Fruit fly (Drosophila melanogaster) whole organism, embryonic: ENCODE measurements around the gene PMP34.
A peak's percentile ranks its signal among the peaks of the same experiment; 100 is the strongest.

ENCODE experiments used
- ATbp ChIP-seq: fragments of 200-800 bp; sonication (Bioruptor generic); optimal IDR thresholded peaks from 2 replicates; lab custom pipeline; 2017; ENCODE audit warnings: missing biosample characterization, mild to moderate bottlenecking, missing genetic modification characterization, missing genetic modification reagents
- B-H1 ChIP-seq: fragments of 200-800 bp; sonication (Bioruptor generic); IDR thresholded peaks from 3 replicates; pipeline ENCODE4 v1.3.6; 2022; ENCODE audit warnings: missing biosample characterization, missing genetic modification characterization
- B-H2 ChIP-seq: fragments of 200-800 bp; sonication (Bioruptor generic); optimal IDR thresholded peaks from 2 replicates; lab custom pipeline; 2018; ENCODE audit warnings: missing biosample characterization, mild to moderate bottlenecking, missing genetic modification characterization
- Bgb ChIP-seq: fragments of 200-800 bp; sonication (Bioruptor generic); IDR thresholded peaks from 2 replicates; pipeline ENCODE4 v1.3.6; 2022; ENCODE audit warnings: missing biosample characterization, missing genetic modification characterization; ENCODE audit not compliant: partially characterized antibody
- CG10321 ChIP-seq: fragments of 200-800 bp; sonication (Bioruptor generic); IDR thresholded peaks from 2 replicates; pipeline ENCODE4 v1.3.6; 2022; ENCODE audit warnings: missing biosample characterization, missing genetic modification characterization
- CG11085 ChIP-seq: fragments of 200-800 bp; sonication (Bioruptor generic); IDR thresholded peaks from 2 replicates; pipeline ENCODE4 v1.3.6; 2022; ENCODE audit warnings: missing biosample characterization, missing genetic modification characterization
- CG11247 ChIP-seq: fragments of 200-800 bp; sonication (Bioruptor generic); IDR thresholded peaks from 2 replicates; pipeline ENCODE4 v1.3.6; 2022; ENCODE audit warnings: missing biosample characterization, missing genetic modification characterization
- CG11560 ChIP-seq: fragments of 200-800 bp; sonication (Bioruptor generic); IDR thresholded peaks from 3 replicates; pipeline ENCODE4 v1.3.6; 2022; ENCODE audit warnings: missing biosample characterization, missing genetic modification characterization
- CG11696 ChIP-seq: fragments of 200-800 bp; sonication (Bioruptor generic); IDR thresholded peaks from 2 replicates; pipeline ENCODE4 v1.3.6; 2022; ENCODE audit warnings: missing biosample characterization, missing genetic modification characterization
- CG12104 ChIP-seq: fragments of 200-800 bp; sonication (Bioruptor generic); optimal IDR thresholded peaks from 3 replicates; lab custom pipeline; 2016; ENCODE audit warnings: missing biosample characterization, missing genetic modification characterization
- CG12744 ChIP-seq: fragments of 200-800 bp; sonication (Bioruptor generic); optimal IDR thresholded peaks from 2 replicates; lab custom pipeline; 2016; ENCODE audit warnings: missing biosample characterization, missing genetic modification characterization
- CG15073 ChIP-seq: fragments of 200-800 bp; sonication (Bioruptor generic); optimal IDR thresholded peaks from 2 replicates; lab custom pipeline; 2016; ENCODE audit warnings: missing biosample characterization, missing genetic modification characterization
- CG15696 ChIP-seq: fragments of 200-800 bp; sonication (Bioruptor generic); optimal IDR thresholded peaks from 2 replicates; lab custom pipeline; 2019; ENCODE audit warnings: missing biosample characterization, mild to moderate bottlenecking, missing genetic modification characterization, moderate library complexity
- CG17829 ChIP-seq: fragments of 200-800 bp; optimal IDR thresholded peaks from 2 replicates; lab custom pipeline; 2019; ENCODE audit warnings: missing biosample characterization, mild to moderate bottlenecking, missing genetic modification characterization, moderate library complexity
- CG31388 ChIP-seq: fragments of 200-800 bp; sonication (Bioruptor generic); optimal IDR thresholded peaks from 2 replicates; lab custom pipeline; 2016; ENCODE audit warnings: missing biosample characterization, missing genetic modification characterization
- CG3163 ChIP-seq: fragments of 200-800 bp; sonication (Bioruptor generic); optimal IDR thresholded peaks from 3 replicates; lab custom pipeline; 2016; ENCODE audit warnings: missing biosample characterization, missing genetic modification characterization
- CG34422 ChIP-seq: fragments of 200-800 bp; sonication (Bioruptor generic); IDR thresholded peaks from 3 replicates; pipeline ENCODE4 v1.3.6; 2022; ENCODE audit warnings: missing biosample characterization, missing genetic modification characterization
- CG3726 ChIP-seq: fragments of 200-800 bp; sonication (Bioruptor generic); IDR thresholded peaks from 3 replicates; pipeline ENCODE4, ENCODE4 v1.3.6; 2022; ENCODE audit warnings: missing biosample characterization, missing genetic modification characterization
- CG4730 ChIP-seq: fragments of 200-800 bp; sonication (Bioruptor generic); IDR thresholded peaks from 2 replicates; pipeline ENCODE4 v1.3.6; 2022; ENCODE audit warnings: missing biosample characterization, missing genetic modification characterization
- CG8089 ChIP-seq: fragments of 200-800 bp; sonication (Bioruptor generic); optimal IDR thresholded peaks from 3 replicates; lab custom pipeline; 2016; ENCODE audit warnings: missing biosample characterization, missing genetic modification characterization
- CG8765 ChIP-seq: fragments of 200-800 bp; sonication (Bioruptor generic); IDR thresholded peaks from 2 replicates; pipeline ENCODE4 v1.3.6; 2022; ENCODE audit warnings: missing biosample characterization, missing genetic modification characterization
- CG8924 ChIP-seq: fragments of 200-800 bp; optimal IDR thresholded peaks from 3 replicates; lab custom pipeline; 2019; ENCODE audit warnings: missing biosample characterization, mild to moderate bottlenecking, missing genetic modification characterization, moderate library complexity
- CG9437 ChIP-seq: fragments of 200-800 bp; sonication (Bioruptor generic); optimal IDR thresholded peaks from 2 replicates; lab custom pipeline; 2018; ENCODE audit warnings: missing biosample characterization, mild to moderate bottlenecking, missing genetic modification characterization
- CG9609 ChIP-seq: fragments of 200-800 bp; sonication (Bioruptor generic); optimal IDR thresholded peaks from 3 replicates; lab custom pipeline; 2016; ENCODE audit warnings: missing biosample characterization, missing genetic modification characterization
- CG9727 ChIP-seq: fragments of 200-800 bp; sonication (Bioruptor generic); optimal IDR thresholded peaks from 3 replicates; lab custom pipeline; 2017; ENCODE audit warnings: missing biosample characterization, mild to moderate bottlenecking, missing genetic modification characterization
- CG9817 ChIP-seq: fragments of 200-800 bp; sonication (Bioruptor generic); optimal IDR thresholded peaks from 2 replicates; lab custom pipeline; 2018; ENCODE audit warnings: missing biosample characterization, mild to moderate bottlenecking, missing genetic modification characterization, moderate library complexity
- CTCF ChIP-seq: fragments of 200-800 bp; sonication (Bioruptor generic); optimal IDR thresholded peaks from 2 replicates; lab custom pipeline; 2017; ENCODE audit warnings: missing biosample characterization, mild to moderate bottlenecking, missing genetic modification characterization, moderate library complexity
- D19B ChIP-seq: fragments of 200-800 bp; sonication (Bioruptor generic); optimal IDR thresholded peaks from 2 replicates; lab custom pipeline; 2017; ENCODE audit warnings: missing biosample characterization, mild to moderate bottlenecking, missing genetic modification characterization
- Dek ChIP-seq: fragments of 200-800 bp; sonication (Bioruptor generic); optimal IDR thresholded peaks from 3 replicates; lab custom pipeline; 2019; ENCODE audit warnings: missing biosample characterization, mild to moderate bottlenecking, missing genetic modification characterization, moderate library complexity
- Doc3 ChIP-seq: fragments of 200-800 bp; sonication (Bioruptor generic); IDR thresholded peaks from 3 replicates; pipeline ENCODE4 v1.3.6; 2022; ENCODE audit warnings: missing biosample characterization, missing genetic modification characterization; ENCODE audit not compliant: partially characterized antibody
- H2.0 ChIP-seq: fragments of 200-800 bp; sonication (Bioruptor generic); IDR thresholded peaks from 2 replicates; pipeline ENCODE4 v1.3.6; 2022; ENCODE audit warnings: missing biosample characterization, missing genetic modification characterization
- Lhr ChIP-seq: fragments of 200-800 bp; sonication (Bioruptor generic); optimal IDR thresholded peaks from 3 replicates; lab custom pipeline; 2017; ENCODE audit warnings: mild to moderate bottlenecking, missing biosample characterization, missing genetic modification reagents, missing genetic modification characterization
- MBD-R2 ChIP-seq: fragments of 200-800 bp; sonication (Bioruptor generic); IDR thresholded peaks from 2 replicates; pipeline ENCODE4 v1.3.6; 2022; ENCODE audit warnings: missing biosample characterization, missing genetic modification characterization
- MESR4 ChIP-seq: fragments of 200-800 bp; sonication (Bioruptor generic); optimal IDR thresholded peaks from 2 replicates; lab custom pipeline; 2018; ENCODE audit warnings: missing biosample characterization, mild to moderate bottlenecking, missing genetic modification characterization, moderate library complexity
- Max ChIP-seq: fragments of 200-800 bp; sonication (Bioruptor generic); optimal IDR thresholded peaks from 2 replicates; lab custom pipeline; 2016; ENCODE audit warnings: missing biosample characterization, mild to moderate bottlenecking, missing genetic modification characterization
- Meics ChIP-seq: fragments of 200-800 bp; sonication (Bioruptor generic); optimal IDR thresholded peaks from 2 replicates; lab custom pipeline; 2017; ENCODE audit warnings: missing biosample characterization, mild to moderate bottlenecking, missing genetic modification characterization
- NK7.1 ChIP-seq: fragments of 200-800 bp; sonication (Bioruptor generic); optimal IDR thresholded peaks from 3 replicates; lab custom pipeline; 2016; ENCODE audit warnings: missing biosample characterization, missing genetic modification characterization
- Usf ChIP-seq: fragments of 200-800 bp; sonication (Bioruptor generic); optimal IDR thresholded peaks from 2 replicates; lab custom pipeline; 2017; ENCODE audit warnings: missing genotype, missing biosample characterization, missing genetic modification characterization
- bcd ChIP-seq: fragments of 200-800 bp; sonication (Bioruptor generic); optimal IDR thresholded peaks from 2 replicates; lab custom pipeline; 2017; ENCODE audit warnings: missing biosample characterization, mild to moderate bottlenecking, missing genetic modification characterization
- cad ChIP-seq: fragments of >200 bp; optimal IDR thresholded peaks from 2 replicates; lab custom pipeline; 2017; ENCODE audit warnings: missing biosample characterization, missing genetic modification characterization
- cato ChIP-seq: fragments of 200-800 bp; sonication (Bioruptor generic); optimal IDR thresholded peaks from 2 replicates; lab custom pipeline; 2016; ENCODE audit warnings: missing biosample characterization, missing genetic modification characterization, borderline replicate concordance
- cg ChIP-seq: fragments of 200-800 bp; sonication (Bioruptor generic); optimal IDR thresholded peaks from 3 replicates; lab custom pipeline; 2019; ENCODE audit warnings: missing biosample characterization, mild to moderate bottlenecking, missing genetic modification characterization, moderate library complexity
- crol ChIP-seq: fragments of 200-800 bp; sonication (Bioruptor generic); IDR thresholded peaks from 2 replicates; pipeline ENCODE4 v1.3.6; 2022; ENCODE audit warnings: missing biosample characterization, missing genetic modification characterization
- disco-r ChIP-seq: fragments of 200-800 bp; sonication (Bioruptor generic); optimal IDR thresholded peaks from 2 replicates; lab custom pipeline; 2016; ENCODE audit warnings: missing biosample characterization, missing genetic modification characterization
- dmrt11E ChIP-seq: fragments of 200-800 bp; sonication (Bioruptor generic); optimal IDR thresholded peaks from 3 replicates; lab custom pipeline; 2018; ENCODE audit warnings: missing biosample characterization, mild to moderate bottlenecking, missing genetic modification characterization, moderate library complexity
- fru ChIP-seq: fragments of >200 bp; optimal IDR thresholded peaks from 2 replicates; lab custom pipeline; 2017
- nau ChIP-seq: fragments of 200-800 bp; sonication (Bioruptor generic); optimal IDR thresholded peaks from 3 replicates; lab custom pipeline; 2017; ENCODE audit warnings: missing biosample characterization, mild to moderate bottlenecking, missing genetic modification characterization, missing genetic modification reagents
- pros ChIP-seq: fragments of 200-800 bp; sonication (Bioruptor generic); optimal IDR thresholded peaks from 3 replicates; lab custom pipeline; 2019; ENCODE audit warnings: missing biosample characterization, mild to moderate bottlenecking, missing genetic modification characterization, moderate library complexity
- psq ChIP-seq: fragments of 200-800 bp; sonication (Bioruptor generic); optimal IDR thresholded peaks from 2 replicates; lab custom pipeline; 2017; ENCODE audit warnings: missing biosample characterization, missing genetic modification characterization
- tgo ChIP-seq: fragments of 200-800 bp; sonication (Bioruptor generic); IDR thresholded peaks from 3 replicates; pipeline ENCODE4 v1.3.6; 2022; ENCODE audit warnings: missing biosample characterization, missing genetic modification characterization
- twi ChIP-seq: fragments of 200-800 bp; optimal IDR thresholded peaks from 2 replicates; lab custom pipeline; 2019; ENCODE audit warnings: missing biosample characterization, mild to moderate bottlenecking, missing genetic modification characterization, moderate library complexity
- z ChIP-seq: fragments of 200-800 bp; sonication (Bioruptor generic); IDR thresholded peaks from 3 replicates; pipeline ENCODE4 v1.3.6; 2022; ENCODE audit warnings: missing biosample characterization, missing genetic modification characterization
- zf30C ChIP-seq: fragments of 200-800 bp; sonication (Bioruptor generic); optimal IDR thresholded peaks from 3 replicates; lab custom pipeline; 2018; ENCODE audit warnings: missing biosample characterization, mild to moderate bottlenecking, missing genetic modification characterization
- zfh2 ChIP-seq: fragments of 200-800 bp; sonication (Bioruptor generic); optimal IDR thresholded peaks from 2 replicates; lab custom pipeline; 2016; ENCODE audit warnings: missing biosample characterization, missing genetic modification characterization

The PMP34 gene

dm6 chr3L:4286784-4287183, 31.8 kb upstream of the PMP34 start, which contains the start of gene TfIIEbeta (continued):
- peak; percentile 23 for TF ChIP-seq dmrt11E (tag; lab: Kevin White, UChicago)
- TF ChIP-seq B-H1 (GFP tag; lab: Robert Waterston, UW), result no peak
- no peak for TF ChIP-seq disco-r (GFP tag; lab: Kevin White, UChicago)
- TF ChIP-seq crol (GFP tag; lab: Robert Waterston, UW), result no peak
- peak; percentile 6 for TF ChIP-seq CG9437 (GFP tag; lab: Kevin White, UChicago)
- TF ChIP-seq psq (GFP tag; lab: Kevin White, UChicago), result no peak
- TF ChIP-seq zf30C (GFP tag; lab: Kevin White, UChicago), result no peak
- peak; percentile 53 for TF ChIP-seq Meics (GFP tag; lab: Kevin White, UChicago)
- no peak for TF ChIP-seq fru (lab: Kevin White, UChicago)
- peak; percentile 26 for TF ChIP-seq B-H2
- TF ChIP-seq cato (GFP tag; lab: Kevin White, UChicago), result no peak
- TF ChIP-seq CG11085, result no peak
- TF ChIP-seq CG9817 (tag; lab: Kevin White, UChicago), result no peak
- no peak for TF ChIP-seq H2.0 (GFP tag; lab: Robert Waterston, UW)
- peak; percentile 38 for TF ChIP-seq CG8924 (tag; lab: Kevin White, UChicago)
- no peak for TF ChIP-seq Doc3 (GFP tag; lab: Robert Waterston, UW)
- no peak; the same call in 2 of the 3 replicates for TF ChIP-seq CG34422
- no peak for TF ChIP-seq CG10321 (GFP tag; lab: Robert Waterston, UW)
- TF ChIP-seq CG12744 (GFP tag; lab: Kevin White, UChicago), result no peak
- peak; percentile 28; the same call in 1 of the 3 replicates for TF ChIP-seq tgo
- TF ChIP-seq Max (GFP tag; lab: Kevin White, UChicago), result no peak
- TF ChIP-seq CG3163 (GFP tag; lab: Kevin White, UChicago), result no peak
- no peak for TF ChIP-seq CG8765 (GFP tag; lab: Robert Waterston, UW)
- TF ChIP-seq CG17829 (tag; lab: Kevin White, UChicago), result peak; percentile 29
- no peak for TF ChIP-seq CG31388
- no peak for TF ChIP-seq CG15696
- TF ChIP-seq nau (GFP tag; lab: Kevin White, UChicago), result no peak
- no peak for TF ChIP-seq ATbp (GFP tag; lab: Kevin White, UChicago)
- TF ChIP-seq CG11696 (GFP tag; lab: Robert Waterston, UW), result no peak
- TF ChIP-seq D19B (GFP tag; lab: Kevin White, UChicago), result no peak
- no peak for TF ChIP-seq CG4730 (GFP tag; lab: Robert Waterston, UW)
- TF ChIP-seq pros, result no peak
- TF ChIP-seq bcd (GFP tag; lab: Kevin White, UChicago), result peak; percentile 20
- TF ChIP-seq twi, result no peak
- no peak for TF ChIP-seq CG3726 (GFP tag; lab: Robert Waterston, UW)
- TF ChIP-seq CG11560 (tag; lab: Robert Waterston, UW), result no peak
- TF ChIP-seq MBD-R2 (GFP tag; lab: Robert Waterston, UW), result peak; percentile 92
- no peak for TF ChIP-seq CG9609 (GFP tag; lab: Kevin White, UChicago)
- no peak for TF ChIP-seq Usf (GFP tag; lab: Kevin White, UChicago)
- no peak for TF ChIP-seq CG12104
- no peak for TF ChIP-seq CG11247
- TF ChIP-seq CTCF (GFP tag; lab: Kevin White, UChicago), result no peak
- TF ChIP-seq CG15073 (GFP tag; lab: Kevin White, UChicago), result no peak
- TF ChIP-seq MESR4 (GFP tag; lab: Kevin White, UChicago), result peak; percentile 41
- TF ChIP-seq Lhr (GFP tag; lab: Kevin White, UChicago), result no peak
- no peak for TF ChIP-seq Bgb (GFP tag; lab: Robert Waterston, UW)
- TF ChIP-seq cad (GFP tag; lab: Kevin White, UChicago), result no peak
- no peak for TF ChIP-seq z
- TF ChIP-seq CG8089, result no peak
- no peak for TF ChIP-seq zfh2
- no peak for TF ChIP-seq NK7.1 (GFP tag; lab: Kevin White, UChicago)
- no peak for TF ChIP-seq cg (GFP tag; lab: Kevin White, UChicago)
- TF ChIP-seq CG9727 (GFP tag; lab: Kevin White, UChicago), result no peak
- no peak for TF ChIP-seq Dek (tag; lab: Kevin White, UChicago)
